Fruit fly (Drosophila melanogaster) whole organism, prepupa: Measurements from ENCODE around the gene CG14086.

Experiments used
- CG10669 ChIP-seq: fragments of 200-800 bp; sonication (Bioruptor generic); optimal IDR thresholded peaks from 3 replicates; lab custom pipeline; 2018; ENCODE audit warnings: missing biosample characterization, mild to moderate bottlenecking, missing genetic modification characterization, moderate library complexity
- CG11294 ChIP-seq: fragments of 200-800 bp; sonication (Bioruptor generic); IDR thresholded peaks from 2 replicates; pipeline ENCODE4 v1.3.6; 2022; ENCODE audit warnings: missing biosample characterization, missing genetic modification characterization
- CG11762 ChIP-seq: fragments of 200-800 bp; sonication (Bioruptor generic); optimal IDR thresholded peaks from 3 replicates; lab custom pipeline; 2016; ENCODE audit warnings: missing biosample characterization, missing genetic modification characterization; ENCODE audit not compliant: insufficient read depth
- CG15336 ChIP-seq: fragments of 200-800 bp; sonication (Bioruptor generic); IDR thresholded peaks from 2 replicates; pipeline ENCODE4 v1.3.6; 2022; ENCODE audit warnings: missing biosample characterization, missing genetic modification characterization
- CG16779 ChIP-seq: fragments of 200-800 bp; sonication (Bioruptor generic); optimal IDR thresholded peaks from 3 replicates; lab custom pipeline; 2017; ENCODE audit warnings: missing biosample characterization, mild to moderate bottlenecking, missing genetic modification characterization
- CG31627 ChIP-seq: fragments of 200-800 bp; sonication (Bioruptor generic); optimal IDR thresholded peaks from 3 replicates; lab custom pipeline; 2016; ENCODE audit warnings: missing biosample characterization, missing genetic modification characterization
- CG32006 ChIP-seq: fragments of 200-800 bp; sonication (Bioruptor generic); optimal IDR thresholded peaks from 3 replicates; lab custom pipeline; 2017; ENCODE audit warnings: missing biosample characterization, mild to moderate bottlenecking, missing genetic modification characterization
- CG34406 ChIP-seq: fragments of 200-800 bp; sonication (Bioruptor generic); optimal IDR thresholded peaks from 3 replicates; lab custom pipeline; 2016; ENCODE audit warnings: missing biosample characterization, missing genetic modification characterization
- CG3919 ChIP-seq: fragments of 200-800 bp; sonication (Bioruptor generic); optimal IDR thresholded peaks from 3 replicates; lab custom pipeline; 2016; ENCODE audit warnings: missing biosample characterization, missing genetic modification characterization
- CG6163 ChIP-seq: fragments of 200-800 bp; sonication (Bioruptor generic); IDR thresholded peaks from 3 replicates; pipeline ENCODE4 v1.3.6; 2022; ENCODE audit warnings: missing biosample characterization, missing genetic modification characterization
- CG6276 ChIP-seq: fragments of 200-800 bp; sonication (Bioruptor generic); optimal IDR thresholded peaks from 2 replicates; lab custom pipeline; 2017; ENCODE audit warnings: missing biosample characterization, mild to moderate bottlenecking, missing genetic modification characterization
- CG6792 ChIP-seq: fragments of 200-800 bp; sonication (Bioruptor generic); optimal IDR thresholded peaks from 3 replicates; lab custom pipeline; 2016; ENCODE audit warnings: missing biosample characterization, missing genetic modification characterization
- CG6808 ChIP-seq: fragments of 200-800 bp; sonication (Bioruptor generic); optimal IDR thresholded peaks from 3 replicates; lab custom pipeline; 2017; ENCODE audit warnings: missing biosample characterization, missing genetic modification characterization, mild to moderate bottlenecking, moderate library complexity, missing genetic modification reagents
- CG6854 ChIP-seq: fragments of 200-800 bp; sonication (Bioruptor generic); optimal IDR thresholded peaks from 2 replicates; lab custom pipeline; 2017; ENCODE audit warnings: missing biosample characterization, mild to moderate bottlenecking, missing genetic modification characterization
- CG7368 ChIP-seq: fragments of 200-800 bp; sonication (Bioruptor generic); optimal IDR thresholded peaks from 3 replicates; lab custom pipeline; 2016; ENCODE audit warnings: missing biosample characterization, missing genetic modification characterization
- CG8119 ChIP-seq: fragments of 200-800 bp; sonication (Bioruptor generic); IDR thresholded peaks from 3 replicates; pipeline ENCODE4 v1.3.6; 2022; ENCODE audit warnings: missing biosample characterization, missing genetic modification characterization
- CG8319 ChIP-seq: fragments of 200-800 bp; sonication (Bioruptor generic); optimal IDR thresholded peaks from 3 replicates; lab custom pipeline; 2016; ENCODE audit warnings: missing biosample characterization, missing genetic modification characterization
- CG8632 ChIP-seq: fragments of 200-800 bp; sonication (Bioruptor generic); optimal IDR thresholded peaks from 3 replicates; lab custom pipeline; 2016; ENCODE audit warnings: missing biosample characterization, missing genetic modification characterization
- CG9139 ChIP-seq: fragments of 200-800 bp; sonication (Bioruptor generic); optimal IDR thresholded peaks from 3 replicates; lab custom pipeline; 2017; ENCODE audit warnings: missing biosample characterization, mild to moderate bottlenecking, missing genetic modification characterization
- Eip75B ChIP-seq: fragments of 200-800 bp; sonication (Bioruptor generic); optimal IDR thresholded peaks from 3 replicates; lab custom pipeline; 2016; ENCODE audit warnings: missing biosample characterization, missing genetic modification characterization
- Eip78C ChIP-seq: fragments of 200-800 bp; sonication (Bioruptor generic); peaks from one replicate; lab custom pipeline; 2016; ENCODE audit warnings: missing biosample characterization, missing genetic modification characterization
- Eip93F ChIP-seq: fragments of 200-800 bp; sonication (Bioruptor generic); optimal IDR thresholded peaks from 2 replicates; lab custom pipeline; 2016; ENCODE audit warnings: missing biosample characterization, mild to moderate bottlenecking, missing genetic modification characterization
- Ets21C ChIP-seq: fragments of 200-800 bp; sonication (Bioruptor generic); optimal IDR thresholded peaks from 3 replicates; lab custom pipeline; 2016; ENCODE audit warnings: missing biosample characterization, missing genetic modification characterization
- Gug ChIP-seq: fragments of 200-800 bp; sonication (Bioruptor generic); IDR thresholded peaks from 2 replicates; pipeline ENCODE4 v1.3.6; 2022; ENCODE audit warnings: missing biosample characterization, missing genetic modification characterization
- Hr38 ChIP-seq: sonication (Bioruptor generic); optimal IDR thresholded peaks from 2 replicates; lab custom pipeline; 2016; ENCODE audit warnings: missing biosample characterization, missing genetic modification characterization
- Hr39 ChIP-seq: fragments of 200-800 bp; sonication (Bioruptor generic); optimal IDR thresholded peaks from 2 replicates; lab custom pipeline; 2016; ENCODE audit warnings: missing biosample characterization, missing genetic modification characterization
- Hr4 ChIP-seq: fragments of 200-800 bp; sonication (Bioruptor generic); optimal IDR thresholded peaks from 3 replicates; lab custom pipeline; 2016; ENCODE audit warnings: missing biosample characterization, missing genetic modification characterization
- Lpt ChIP-seq: fragments of 200-800 bp; sonication (Bioruptor generic); optimal IDR thresholded peaks from 3 replicates; lab custom pipeline; 2016; ENCODE audit warnings: missing biosample characterization, missing genetic modification characterization
- Met ChIP-seq: fragments of 200-800 bp; sonication (Bioruptor generic); optimal IDR thresholded peaks from 3 replicates; lab custom pipeline; 2016; ENCODE audit warnings: missing biosample characterization, missing genetic modification characterization
- Smox ChIP-seq: fragments of 200-800 bp; sonication (Bioruptor generic); optimal IDR thresholded peaks from 3 replicates; lab custom pipeline; 2016; ENCODE audit warnings: missing biosample characterization, missing genetic modification characterization
- Sox15 ChIP-seq: fragments of 200-800 bp; sonication (Bioruptor generic); optimal IDR thresholded peaks from 3 replicates; lab custom pipeline; 2016; ENCODE audit warnings: missing biosample characterization, missing genetic modification characterization
- achi ChIP-seq: fragments of 200-800 bp; sonication (Bioruptor generic); optimal IDR thresholded peaks from 3 replicates; lab custom pipeline; 2016; ENCODE audit warnings: missing biosample characterization, missing genetic modification characterization
- acj6 ChIP-seq: fragments of 200-800 bp; sonication (Bioruptor generic); optimal IDR thresholded peaks from 3 replicates; lab custom pipeline; 2016; ENCODE audit warnings: missing biosample characterization, missing genetic modification characterization
- dac ChIP-seq: fragments of 200-800 bp; sonication (Bioruptor generic); optimal IDR thresholded peaks from 2 replicates; lab custom pipeline; 2017; ENCODE audit warnings: missing biosample characterization, mild to moderate bottlenecking, missing genetic modification characterization
- dsx ChIP-seq: fragments of 200-800 bp; optimal IDR thresholded peaks from 3 replicates; lab custom pipeline; 2019; ENCODE audit warnings: missing biosample characterization, mild to moderate bottlenecking, missing genetic modification characterization, moderate library complexity; ENCODE audit not compliant: poor library complexity, severe bottlenecking
- eg ChIP-seq: fragments of 200-800 bp; sonication (Bioruptor generic); IDR thresholded peaks from 3 replicates; pipeline ENCODE4 v1.3.6; 2022; ENCODE audit warnings: missing biosample characterization, missing genetic modification characterization
- esn ChIP-seq: fragments of 200-800 bp; sonication (Bioruptor generic); optimal IDR thresholded peaks from 2 replicates; lab custom pipeline; 2016; ENCODE audit warnings: missing biosample characterization, mild to moderate bottlenecking, missing genetic modification characterization, moderate library complexity
- fd59A ChIP-seq: fragments of 200-800 bp; sonication (Bioruptor generic); optimal IDR thresholded peaks from 2 replicates; lab custom pipeline; 2017; ENCODE audit warnings: missing biosample characterization, mild to moderate bottlenecking, missing genetic modification characterization, missing genetic modification reagents
- fkh ChIP-seq: fragments of 200-800 bp; sonication (Bioruptor generic); optimal IDR thresholded peaks from 3 replicates; lab custom pipeline; 2017; ENCODE audit warnings: missing biosample characterization, mild to moderate bottlenecking, missing genetic modification characterization, moderate library complexity
- lz ChIP-seq: fragments of 200-800 bp; sonication (Bioruptor generic); optimal IDR thresholded peaks from 3 replicates; lab custom pipeline; 2016; ENCODE audit warnings: missing biosample characterization, missing genetic modification characterization
- net ChIP-seq: fragments of 200-800 bp; sonication (Bioruptor generic); optimal IDR thresholded peaks from 3 replicates; lab custom pipeline; 2016; ENCODE audit warnings: missing biosample characterization, missing genetic modification characterization
- spab ChIP-seq: fragments of 200-800 bp; sonication (Bioruptor generic); optimal IDR thresholded peaks from 2 replicates; lab custom pipeline; 2017; ENCODE audit warnings: missing biosample characterization, mild to moderate bottlenecking, missing genetic modification characterization, missing genetic modification reagents
- svp ChIP-seq: fragments of 200-800 bp; sonication (Bioruptor generic); peaks from one replicate; lab custom pipeline; 2016; ENCODE audit warnings: missing biosample characterization, missing genetic modification characterization
- topi ChIP-seq: fragments of 200-800 bp; sonication (Bioruptor generic); optimal IDR thresholded peaks from 3 replicates; lab custom pipeline; 2016; ENCODE audit warnings: missing biosample characterization, missing genetic modification characterization

The CG14086 gene

dm6 chr3L:19294235-19294612, 18.6 kb downstream of the CG14086 start, which contains the start of gene fal:
Gene fal, plus strand, starts transcription at chr3L:19294564.
- TF ChIP-seq topi (GFP tag; lab: Kevin White, UChicago): peak; percentile 14
- no peak for TF ChIP-seq dsx (GFP tag; lab: Kevin White, UChicago)
- peak; percentile 31 for TF ChIP-seq lz
- TF ChIP-seq CG6854 (GFP tag; lab: Kevin White, UChicago): no peak
- no peak for TF ChIP-seq Eip78C (GFP tag; lab: Kevin White, UChicago)
- TF ChIP-seq achi: no peak
- TF ChIP-seq CG31627 (GFP tag; lab: Kevin White, UChicago): peak; percentile 51
- TF ChIP-seq acj6: no peak
- no peak for TF ChIP-seq esn (GFP tag; lab: Kevin White, UChicago)
- no peak for TF ChIP-seq Gug (GFP tag; lab: Robert Waterston, UW)
- no peak for TF ChIP-seq eg (GFP tag; lab: Robert Waterston, UW)
- no peak for TF ChIP-seq Smox (GFP tag; lab: Kevin White, UChicago)
- TF ChIP-seq Eip93F (GFP tag; lab: Kevin White, UChicago): no peak

- peak; percentile 43 for TF ChIP-seq CG6854 (GFP tag; lab: Kevin White, UChicago)
- TF ChIP-seq CG9139 (GFP tag; lab: Kevin White, UChicago): peak; percentile 34
- peak; percentile 41 for TF ChIP-seq CG6808 (GFP tag; lab: Kevin White, UChicago)
- TF ChIP-seq dsx (GFP tag; lab: Kevin White, UChicago): peak; percentile 23
- peak; percentile 11 for TF ChIP-seq spab (GFP tag; lab: Kevin White, UChicago)
- TF ChIP-seq Lpt (GFP tag; lab: Kevin White, UChicago): peak; percentile 53
- TF ChIP-seq Eip75B (GFP tag; lab: Kevin White, UChicago): peak; percentile 23
- TF ChIP-seq eg (GFP tag; lab: Robert Waterston, UW): peak; percentile 51; the same call in 1 of the 3 replicates
- peak; percentile 52; the same call in 2 of the 3 replicates for TF ChIP-seq CG6163 (GFP tag; lab: Robert Waterston, UW)
- no peak for TF ChIP-seq CG6792 (GFP tag; lab: Kevin White, UChicago)
- TF ChIP-seq Sox15 (GFP tag; lab: Kevin White, UChicago): no peak
- TF ChIP-seq svp (GFP tag; lab: Kevin White, UChicago): peak; percentile 80
- no peak for TF ChIP-seq topi (GFP tag; lab: Kevin White, UChicago)
- TF ChIP-seq CG16779: peak; percentile 58
- no peak for TF ChIP-seq dac
- TF ChIP-seq CG6276 (GFP tag; lab: Kevin White, UChicago): peak; percentile 69
- TF ChIP-seq CG8632 (GFP tag; lab: Kevin White, UChicago): peak; percentile 1
- TF ChIP-seq, all 60 proteins: peak for 13
Measured at dm6 chr3L:19294613-19295299, 19.2 kb downstream of the CG14086 start.

DNA sequence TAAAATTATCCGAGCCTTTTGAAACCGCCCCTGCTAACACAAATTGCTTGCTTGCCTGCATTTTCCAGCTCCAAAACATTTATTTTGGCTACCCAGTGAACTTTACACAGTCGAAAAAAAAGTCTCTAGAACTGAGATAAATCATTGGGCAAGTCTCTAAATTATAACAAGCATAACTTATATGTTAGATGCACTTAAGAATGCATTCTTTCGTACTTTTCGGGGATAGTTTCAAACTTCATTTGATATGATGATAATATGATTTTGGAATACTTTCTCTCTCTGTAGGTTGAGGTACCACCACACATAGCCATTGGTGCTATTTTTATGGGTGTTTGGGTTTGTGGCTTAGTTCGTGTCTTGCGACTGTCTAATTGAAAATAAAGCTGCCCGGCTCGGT, 39.3 kb downstream of the CG14086 start:
- TF ChIP-seq CG15336 (GFP tag; lab: Robert Waterston, UW) (peak; percentile 94), CG8119 (GFP tag; lab: Robert Waterston, UW) (peak; percentile 88), Sox15 (GFP tag; lab: Kevin White, UChicago) (no peak), lz (peak; percentile 15), fd59A (no peak), Eip75B (GFP tag; lab: Kevin White, UChicago) (peak; percentile 37), esn (GFP tag; lab: Kevin White, UChicago) (no peak), CG11294 (GFP tag; lab: Robert Waterston, UW) (peak; percentile 87), Hr4 (GFP tag; lab: Kevin White, UChicago) (peak; percentile 87), CG10669 (GFP tag; lab: Kevin White, UChicago) (no peak), Hr38 (peak; percentile 25), CG7368 (peak; percentile 38), CG34406 (peak; percentile 16), CG3919 (GFP tag; lab: Kevin White, UChicago) (peak; percentile 70), spab (GFP tag; lab: Kevin White, UChicago) (no peak), CG6163 (GFP tag; lab: Robert Waterston, UW) (peak; percentile 94), Ets21C (GFP tag; lab: Kevin White, UChicago) (no peak), CG32006 (GFP tag; lab: Kevin White, UChicago) (peak; percentile 86), CG8632 (GFP tag; lab: Kevin White, UChicago) (no peak), net (peak; percentile 78), Hr39 (peak; percentile 14), CG8319 (GFP tag; lab: Kevin White, UChicago) (no peak), acj6 (peak; percentile 66), Lpt (GFP tag; lab: Kevin White, UChicago) (peak; percentile 91), Met (GFP tag; lab: Kevin White, UChicago) (no peak), CG16779 (peak; percentile 38), CG11762 (GFP tag; lab: Kevin White, UChicago) (peak; percentile 31), fkh (no peak), CG6792 (GFP tag; lab: Kevin White, UChicago) (no peak), CG31627 (GFP tag; lab: Kevin White, UChicago) (peak; percentile 16)
